Worm (Caenorhabditis elegans): ENCODE data around the gene srd-5.

srd-5 gene

DNA sequence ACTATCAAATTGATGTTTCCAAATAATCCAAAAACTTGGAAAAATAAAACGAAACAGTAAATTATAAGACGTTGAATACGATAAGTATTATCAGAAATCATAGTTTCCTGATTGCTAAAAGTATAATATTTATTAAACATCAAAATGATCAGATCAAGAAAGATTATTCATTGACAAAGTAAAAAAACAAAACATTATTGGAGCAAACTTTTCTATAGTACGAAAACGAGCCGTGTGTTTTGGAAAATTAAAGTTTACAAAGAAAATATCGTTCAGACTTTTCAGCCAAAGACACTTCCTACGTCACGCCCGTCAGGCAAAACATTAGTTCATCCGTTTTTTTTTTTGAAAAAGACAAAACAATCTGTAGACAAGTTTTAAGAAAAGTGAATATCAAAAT, 50.6 kb downstream of the srd-5 start, which contains the start of gene srsx-15:
Gene srsx-15 (minus strand): TSS at position 101 of the 400 bp plus-strand sequence.
- TF ChIP-seq ref-1 (GFP tag; conservative IDR thresholded peaks at IDR 0.05) (no peak), cog-1 (tag; optimal IDR thresholded peaks at IDR 0.05) (no peak), med-1 (GFP tag; optimal IDR thresholded peaks at IDR 0.05; ENCODE audit: insufficient read depth) (no peak), flt-1 (GFP tag; IDR thresholded peaks at IDR 0.05) (no peak), ztf-23 (GFP tag; IDR thresholded peaks at IDR 0.05) (no peak)

Data from whole organism, midembryonic.